Fruit fly (Drosophila melanogaster) whole organism, embryonic: ENCODE results near the gene Cpr65Au.

Experiments used
- Adf1 ChIP-seq: fragments of 200-800 bp; sonication (Bioruptor generic); IDR thresholded peaks from 2 replicates; pipeline ENCODE4 v1.3.6; 2022; ENCODE audit warnings: missing biosample characterization, missing genetic modification characterization
- BtbVII ChIP-seq: fragments of 200-800 bp; sonication (Bioruptor generic); optimal IDR thresholded peaks from 3 replicates; lab custom pipeline; 2017; ENCODE audit warnings: missing biosample characterization, mild to moderate bottlenecking, missing genetic modification characterization
- CG10147 ChIP-seq: fragments of 200-800 bp; sonication (Bioruptor generic); optimal IDR thresholded peaks from 2 replicates; lab custom pipeline; 2019; ENCODE audit warnings: missing biosample characterization, mild to moderate bottlenecking, missing genetic modification characterization, moderate library complexity
- CG10654 ChIP-seq: fragments of 200-800 bp; sonication (Bioruptor generic); optimal IDR thresholded peaks from 2 replicates; lab custom pipeline; 2016; ENCODE audit warnings: missing biosample characterization, missing genetic modification characterization
- CG11504 ChIP-seq: fragments of 200-800 bp; sonication (Bioruptor generic); optimal IDR thresholded peaks from 3 replicates; lab custom pipeline; 2019; ENCODE audit warnings: missing biosample characterization, mild to moderate bottlenecking, missing genetic modification characterization, moderate library complexity
- CG12769 ChIP-seq: fragments of 200-800 bp; sonication (Bioruptor generic); optimal IDR thresholded peaks from 2 replicates; lab custom pipeline; 2019; ENCODE audit warnings: missing biosample characterization, mild to moderate bottlenecking, missing genetic modification characterization, moderate library complexity
- CG13775 ChIP-seq: fragments of 200-800 bp; sonication (Bioruptor generic); optimal IDR thresholded peaks from 3 replicates; lab custom pipeline; 2017; ENCODE audit warnings: missing biosample characterization, mild to moderate bottlenecking, missing genetic modification characterization
- CG15479 ChIP-seq: fragments of 200-800 bp; sonication (Bioruptor generic); optimal IDR thresholded peaks from 3 replicates; lab custom pipeline; 2019; ENCODE audit warnings: missing biosample characterization, mild to moderate bottlenecking, missing genetic modification characterization, moderate library complexity
- CG15601 ChIP-seq: fragments of 200-800 bp; sonication (Bioruptor generic); optimal IDR thresholded peaks from 3 replicates; lab custom pipeline; 2019; ENCODE audit warnings: missing biosample characterization, mild to moderate bottlenecking, missing genetic modification characterization, moderate library complexity
- CG1602 ChIP-seq: fragments of 200-800 bp; sonication (Bioruptor generic); optimal IDR thresholded peaks from 3 replicates; lab custom pipeline; 2016; ENCODE audit warnings: missing biosample characterization, missing genetic modification characterization
- CG18011 ChIP-seq: fragments of 200-800 bp; sonication (Bioruptor generic); optimal IDR thresholded peaks from 2 replicates; lab custom pipeline; 2017; ENCODE audit warnings: missing biosample characterization, missing genetic modification characterization, mild to moderate bottlenecking, moderate library complexity, missing genotype
- CG2129 ChIP-seq: fragments of 200-800 bp; sonication (Bioruptor generic); IDR thresholded peaks from 2 replicates; pipeline ENCODE4 v1.3.6; 2022; ENCODE audit warnings: missing biosample characterization, missing genetic modification characterization; ENCODE audit not compliant: partially characterized antibody
- CG34376 ChIP-seq: fragments of 200-800 bp; sonication (Bioruptor generic); optimal IDR thresholded peaks from 2 replicates; lab custom pipeline; 2018; ENCODE audit warnings: missing biosample characterization, mild to moderate bottlenecking, missing genetic modification characterization
- CG34422 ChIP-seq: fragments of 200-800 bp; sonication (Bioruptor generic); IDR thresholded peaks from 3 replicates; pipeline ENCODE4 v1.3.6; 2022; ENCODE audit warnings: missing biosample characterization, missing genetic modification characterization
- CG4617 ChIP-seq: fragments of 200-800 bp; sonication (Bioruptor generic); optimal IDR thresholded peaks from 3 replicates; lab custom pipeline; 2016; ENCODE audit warnings: missing biosample characterization, missing genetic modification characterization, borderline replicate concordance
- CG4707 ChIP-seq: fragments of 200-800 bp; sonication (Bioruptor generic); optimal IDR thresholded peaks from 2 replicates; lab custom pipeline; 2018; ENCODE audit warnings: missing biosample characterization, mild to moderate bottlenecking, missing genetic modification characterization, moderate library complexity
- CG5245 ChIP-seq: fragments of 200-800 bp; sonication (Bioruptor generic); optimal IDR thresholded peaks from 3 replicates; lab custom pipeline; 2016; ENCODE audit warnings: missing biosample characterization, missing genetic modification characterization
- CG6689 ChIP-seq: fragments of 200-800 bp; sonication (Bioruptor generic); IDR thresholded peaks from 2 replicates; pipeline ENCODE4 v1.3.6; 2022; ENCODE audit warnings: missing biosample characterization, missing genetic modification characterization
- CG6791 ChIP-seq: fragments of 200-800 bp; sonication (Bioruptor generic); IDR thresholded peaks from 3 replicates; pipeline ENCODE4 v1.3.6; 2022; ENCODE audit warnings: missing biosample characterization, missing genetic modification characterization; ENCODE audit not compliant: partially characterized antibody
- CG7357 ChIP-seq: fragments of 200-800 bp; sonication (Bioruptor generic); IDR thresholded peaks from 3 replicates; pipeline ENCODE4 v1.3.6; 2022; ENCODE audit warnings: missing biosample characterization, missing genetic modification characterization
- CG7786 ChIP-seq: fragments of 200-800 bp; sonication (Bioruptor generic); optimal IDR thresholded peaks from 2 replicates; lab custom pipeline; 2016; ENCODE audit warnings: missing biosample characterization, missing genetic modification characterization
- CG8388 ChIP-seq: fragments of 200-800 bp; sonication (Bioruptor generic); optimal IDR thresholded peaks from 2 replicates; lab custom pipeline; 2019; ENCODE audit warnings: missing biosample characterization, mild to moderate bottlenecking, missing genetic modification characterization, moderate library complexity
- Camta ChIP-seq: fragments of 200-800 bp; sonication (Bioruptor generic); optimal IDR thresholded peaks from 2 replicates; lab custom pipeline; 2016; ENCODE audit warnings: missing biosample characterization, missing genetic modification characterization
- CkIIα-i1 ChIP-seq: fragments of 200-800 bp; sonication (Bioruptor generic); IDR thresholded peaks from 2 replicates; pipeline ENCODE4 v1.3.6; 2022; ENCODE audit warnings: missing biosample characterization, missing genetic modification characterization
- D19A ChIP-seq: fragments of 200-800 bp; optimal IDR thresholded peaks from 3 replicates; lab custom pipeline; 2019; ENCODE audit warnings: missing biosample characterization, mild to moderate bottlenecking, missing genetic modification characterization, moderate library complexity
- HHEX ChIP-seq: fragments of 200-800 bp; sonication (Bioruptor generic); optimal IDR thresholded peaks from 3 replicates; lab custom pipeline; 2017; ENCODE audit warnings: missing biosample characterization, mild to moderate bottlenecking, missing genetic modification characterization, missing genetic modification reagents
- Lhr ChIP-seq: fragments of 200-800 bp; sonication (Bioruptor generic); optimal IDR thresholded peaks from 3 replicates; lab custom pipeline; 2017; ENCODE audit warnings: mild to moderate bottlenecking, missing biosample characterization, missing genetic modification reagents, missing genetic modification characterization
- Mad ChIP-seq: fragments of 200-800 bp; sonication (Bioruptor generic); optimal IDR thresholded peaks from 2 replicates; lab custom pipeline; 2016; ENCODE audit warnings: missing biosample characterization, missing genetic modification characterization
- NFAT ChIP-seq: fragments of 200-800 bp; sonication (Bioruptor generic); IDR thresholded peaks from 2 replicates; pipeline ENCODE4 v1.3.6; 2022; ENCODE audit warnings: missing biosample characterization, missing genetic modification characterization
- NK7.1 ChIP-seq: fragments of 200-800 bp; sonication (Bioruptor generic); optimal IDR thresholded peaks from 3 replicates; lab custom pipeline; 2016; ENCODE audit warnings: missing biosample characterization, missing genetic modification characterization
- Neu2 ChIP-seq: fragments of 200-800 bp; sonication (Bioruptor generic); optimal IDR thresholded peaks from 3 replicates; lab custom pipeline; 2016; ENCODE audit warnings: missing biosample characterization, missing genetic modification characterization, borderline replicate concordance
- Oli ChIP-seq: fragments of 200-800 bp; sonication (Bioruptor generic); optimal IDR thresholded peaks from 2 replicates; lab custom pipeline; 2018; ENCODE audit warnings: missing biosample characterization, mild to moderate bottlenecking, missing genetic modification characterization, moderate library complexity
- Opbp ChIP-seq: fragments of 200-800 bp; sonication (Bioruptor generic); IDR thresholded peaks from 3 replicates; pipeline ENCODE4 v1.3.6; 2022; ENCODE audit warnings: missing biosample characterization, missing genetic modification characterization; ENCODE audit not compliant: partially characterized antibody
- Poxn ChIP-seq: fragments of 200-800 bp; sonication (Bioruptor generic); IDR thresholded peaks from 2 replicates; pipeline ENCODE4 v1.3.6; 2022; ENCODE audit warnings: missing biosample characterization, missing genetic modification characterization
- Scr ChIP-seq: fragments of 200-800 bp; sonication (Bioruptor generic); IDR thresholded peaks from 2 replicates; pipeline ENCODE4 v1.3.6; 2022; ENCODE audit warnings: missing biosample characterization, missing genetic modification characterization; ENCODE audit not compliant: partially characterized antibody
- Side ChIP-seq: fragments of 200-800 bp; sonication (Bioruptor generic); optimal IDR thresholded peaks from 2 replicates; lab custom pipeline; 2016; ENCODE audit warnings: missing biosample characterization, missing genetic modification characterization
- Sin3A ChIP-seq: fragments of >200 bp; optimal IDR thresholded peaks from 2 replicates; lab custom pipeline; 2018
- Vsx1 ChIP-seq: fragments of 200-800 bp; sonication (Bioruptor generic); optimal IDR thresholded peaks from 2 replicates; lab custom pipeline; 2017; ENCODE audit warnings: missing biosample characterization, mild to moderate bottlenecking, missing genetic modification characterization, missing genetic modification reagents
- ab ChIP-seq: fragments of 200-800 bp; sonication (Bioruptor generic); optimal IDR thresholded peaks from 2 replicates; lab custom pipeline; 2016; ENCODE audit warnings: missing biosample characterization, missing genetic modification characterization
- ato ChIP-seq: fragments of 200-800 bp; sonication (Bioruptor generic); IDR thresholded peaks from 2 replicates; pipeline ENCODE4 v1.3.6; 2022; ENCODE audit warnings: missing biosample characterization, missing genetic modification characterization; ENCODE audit not compliant: partially characterized antibody
- da ChIP-seq: fragments of 200-800 bp; sonication (Bioruptor generic); optimal IDR thresholded peaks from 2 replicates; lab custom pipeline; 2016; ENCODE audit warnings: missing biosample characterization, missing genetic modification characterization
- danr ChIP-seq: fragments of 200-800 bp; sonication (Bioruptor generic); IDR thresholded peaks from 2 replicates; pipeline ENCODE4 v1.3.6; 2022; ENCODE audit warnings: missing biosample characterization, missing genetic modification characterization
- emc ChIP-seq: fragments of 200-800 bp; sonication (Bioruptor generic); optimal IDR thresholded peaks from 2 replicates; lab custom pipeline; 2016; ENCODE audit warnings: missing biosample characterization, missing genetic modification characterization
- eve ChIP-seq, 2 experiments: fragments of >200 bp; optimal IDR thresholded peaks; 2 replicates each; lab custom pipeline; 2017; ENCODE audit warnings: missing biosample characterization in 2 of 2, missing genetic modification characterization in 2 of 2
- gt ChIP-seq: fragments of 200-800 bp; sonication (Bioruptor generic); IDR thresholded peaks from 2 replicates; pipeline ENCODE4 v1.3.6; 2022; ENCODE audit warnings: missing biosample characterization, missing genetic modification characterization
- pho ChIP-seq: fragments of 200-800 bp; sonication (Bioruptor generic); optimal IDR thresholded peaks from 2 replicates; lab custom pipeline; 2016; ENCODE audit warnings: missing biosample characterization, missing genetic modification characterization
- ranshi ChIP-seq: fragments of 200-800 bp; sonication (Bioruptor generic); IDR thresholded peaks from 2 replicates; pipeline ENCODE4 v1.3.6; 2022; ENCODE audit warnings: missing biosample characterization, missing genetic modification characterization
- scrt ChIP-seq: fragments of 200-800 bp; sonication (Bioruptor generic); optimal IDR thresholded peaks from 2 replicates; lab custom pipeline; 2018; ENCODE audit warnings: missing biosample characterization, mild to moderate bottlenecking, missing genetic modification characterization, moderate library complexity
- sug ChIP-seq: fragments of 200-800 bp; optimal IDR thresholded peaks from 2 replicates; lab custom pipeline; 2019; ENCODE audit warnings: missing biosample characterization, mild to moderate bottlenecking, missing genetic modification characterization, moderate library complexity
- tap ChIP-seq: fragments of 200-800 bp; optimal IDR thresholded peaks from 3 replicates; lab custom pipeline; 2019; ENCODE audit warnings: missing biosample characterization, mild to moderate bottlenecking, missing genetic modification characterization, moderate library complexity

Cpr65Au gene

DNA sequence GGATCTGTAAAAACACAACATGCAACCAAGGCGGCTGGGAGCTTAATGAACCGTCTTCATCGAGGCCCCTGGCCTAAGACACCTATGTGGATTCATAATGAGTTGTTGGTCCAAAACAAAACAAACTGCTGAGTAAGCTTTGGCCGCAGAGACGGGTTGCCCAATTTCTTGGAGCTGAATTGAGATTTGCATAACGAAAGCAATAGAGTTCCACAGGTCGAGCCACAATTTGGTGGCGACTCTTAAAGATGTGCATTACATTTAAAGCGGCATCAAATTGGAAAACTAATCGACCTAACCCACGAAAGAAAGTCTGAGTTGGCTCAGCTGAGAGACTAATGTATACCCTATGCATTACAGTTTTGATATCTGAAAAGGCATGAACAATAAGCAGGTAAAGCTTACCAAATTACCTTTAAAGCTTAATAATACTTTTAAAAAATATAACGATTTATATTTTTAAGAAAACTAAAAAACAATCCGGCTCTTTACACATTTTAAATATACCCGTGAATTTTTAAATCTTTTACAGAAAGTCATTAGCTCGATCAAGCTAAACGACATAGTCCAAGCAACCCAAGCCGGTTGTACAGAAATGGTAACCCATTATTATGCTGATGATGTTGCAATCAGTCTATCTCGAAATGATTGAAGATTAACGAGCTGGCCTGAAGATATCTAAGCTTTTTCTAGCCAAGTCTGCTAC, 25.6 kb upstream of the Cpr65Au start, which contains the start of gene CG13297 (continued):
- TF ChIP-seq eve (GFP tag; optimal IDR thresholded peaks at IDR 0.05; lab: Kevin White, UChicago) (peak in 1 of 2 experiments; percentile 48), CG5245 (GFP tag; lab: Kevin White, UChicago) (no peak), D19A (tag; lab: Kevin White, UChicago) (peak; percentile 80), ranshi (GFP tag; lab: Robert Waterston, UW) (peak; percentile 21; the same call in 1 of the 2 replicates), CG7357 (GFP tag; lab: Robert Waterston, UW) (no peak), CG8388 (peak; percentile 48), NFAT (no peak), CG7786 (GFP tag; lab: Kevin White, UChicago) (no peak), Poxn (GFP tag; lab: Robert Waterston, UW) (no peak), Lhr (GFP tag; lab: Kevin White, UChicago) (no peak), CG12769 (tag; lab: Kevin White, UChicago) (no peak), CG6689 (GFP tag; lab: Robert Waterston, UW) (peak; percentile 66), scrt (GFP tag; lab: Kevin White, UChicago) (peak; percentile 26), CG13775 (no peak), CG10654 (GFP tag; lab: Kevin White, UChicago) (peak; percentile 19), sug (tag; lab: Kevin White, UChicago) (no peak), CkIIα-i1 (GFP tag; lab: Robert Waterston, UW) (no peak), Scr (GFP tag; lab: Robert Waterston, UW) (no peak), Opbp (GFP tag; lab: Robert Waterston, UW) (no peak), CG34422 (no peak), CG15601 (tag; lab: Kevin White, UChicago) (no peak), CG11504 (peak; percentile 86), HHEX (no peak), NK7.1 (GFP tag; lab: Kevin White, UChicago) (no peak), Vsx1 (GFP tag; lab: Kevin White, UChicago) (peak; percentile 46), danr (peak; percentile 45; the same call in 1 of the 2 replicates), Side (GFP tag; lab: Kevin White, UChicago) (no peak), CG2129 (no peak), CG15479 (no peak), BtbVII (no peak), CG4707 (GFP tag; lab: Kevin White, UChicago) (no peak), Oli (tag; lab: Kevin White, UChicago) (peak; percentile 76), CG6791 (GFP tag; lab: Robert Waterston, UW) (no peak), emc (GFP tag; lab: Kevin White, UChicago) (no peak), gt (GFP tag; lab: Robert Waterston, UW) (no peak), CG1602 (GFP tag; lab: Kevin White, UChicago) (peak; percentile 13), Sin3A (lab: Kevin White, UChicago) (no peak), Mad (no peak), Adf1 (GFP tag; lab: Robert Waterston, UW) (no peak), Neu2 (no peak), Camta (GFP tag; lab: Kevin White, UChicago) (no peak), CG18011 (GFP tag; lab: Kevin White, UChicago) (no peak), ab (GFP tag; lab: Kevin White, UChicago) (no peak), CG10147 (GFP tag; lab: Kevin White, UChicago) (peak; percentile 30), da (GFP tag; lab: Kevin White, UChicago) (no peak), CG34376 (GFP tag; lab: Kevin White, UChicago) (no peak), CG4617 (no peak), tap (tag; lab: Kevin White, UChicago) (peak; percentile 49), pho (no peak), ato (GFP tag; lab: Robert Waterston, UW) (no peak)
